Worm (Caenorhabditis elegans): ENCODE data around the gene C06A6.4.

DNA sequence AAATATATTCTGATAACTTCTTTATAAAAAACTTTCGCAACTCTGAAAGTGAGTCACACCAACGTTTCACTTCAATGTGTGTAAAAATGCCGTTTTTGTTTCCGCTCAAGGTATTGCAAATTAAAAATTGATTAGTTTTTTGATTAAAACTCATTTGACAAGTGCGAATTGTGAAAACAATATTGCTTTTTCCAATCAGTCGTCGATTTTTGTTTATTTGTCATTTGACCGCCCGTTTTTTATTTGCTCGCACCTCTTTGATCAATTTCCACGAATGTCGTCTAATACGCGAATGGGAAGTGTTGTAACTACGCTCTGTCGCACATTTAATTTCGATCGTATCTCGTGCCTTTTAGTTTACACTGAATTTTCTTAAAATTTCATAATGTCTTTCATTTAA, 1.1 kb upstream of the C06A6.4 start, which contains the start of gene mvb-12:
- TF ChIP-seq ama-1 (optimal IDR thresholded peaks at IDR 0.05), result no peak
- TF ChIP-seq hmbx-1 (tag; optimal IDR thresholded peaks at IDR 0.05), result no peak
- no peak for TF ChIP-seq B0310.2 (tag; optimal IDR thresholded peaks at IDR 0.05)
- no peak for TF ChIP-seq tra-4 (tag; optimal IDR thresholded peaks at IDR 0.05)
- TF ChIP-seq scrt-1 (GFP tag; IDR thresholded peaks at IDR 0.05), result no peak
- no peak for TF ChIP-seq sea-1 (GFP tag; conservative IDR thresholded peaks at IDR 0.05)
- TF ChIP-seq hnd-1 (tag; optimal IDR thresholded peaks at IDR 0.05), result no peak
- TF ChIP-seq tbx-11 (GFP tag; IDR thresholded peaks at IDR 0.05), result no peak
- TF ChIP-seq ets-7 (tag; optimal IDR thresholded peaks at IDR 0.05), result no peak
- TF ChIP-seq aly-1 (tag; optimal IDR thresholded peaks at IDR 0.05), result no peak
- no peak for TF ChIP-seq hmg-4 (GFP tag; optimal IDR thresholded peaks at IDR 0.05)
